Fruit fly (Drosophila melanogaster): ENCODE measurements around the gene CG43931.

- TF ChIP-seq CG8159 (tag; optimal IDR thresholded peaks at IDR 0.05) (peak; percentile 51), CG15710 (tag; optimal IDR thresholded peaks at IDR 0.05) (peak; percentile 36), Ets98B (GFP tag; IDR thresholded peaks at IDR 0.05) (no peak), fd96Ca (GFP tag; IDR thresholded peaks at IDR 0.05) (no peak), EcR (GFP tag; optimal IDR thresholded peaks at IDR 0.05) (no peak)
These were observed 32.1 kb downstream of the CG43931 start for dm6 chr3L:20929418-20929817.

Measured in whole organism, pupa.